Fruit fly (Drosophila melanogaster) whole organism, embryonic: Measurements from ENCODE around the gene Moe.

ENCODE experiments used
- BtbVII ChIP-seq: fragments of 200-800 bp; sonication (Bioruptor generic); optimal IDR thresholded peaks from 3 replicates; lab custom pipeline; 2017; ENCODE audit warnings: missing biosample characterization, mild to moderate bottlenecking, missing genetic modification characterization
- CG10267 ChIP-seq: fragments of 200-800 bp; sonication (Bioruptor generic); optimal IDR thresholded peaks from 2 replicates; lab custom pipeline; 2018; ENCODE audit warnings: missing biosample characterization, mild to moderate bottlenecking, missing genetic modification characterization, moderate library complexity
- CG10431 ChIP-seq: fragments of 200-800 bp; sonication (Bioruptor generic); optimal IDR thresholded peaks from 3 replicates; lab custom pipeline; 2018; ENCODE audit warnings: missing biosample characterization, mild to moderate bottlenecking, missing genetic modification characterization
- CG12104 ChIP-seq: fragments of 200-800 bp; sonication (Bioruptor generic); optimal IDR thresholded peaks from 3 replicates; lab custom pipeline; 2016; ENCODE audit warnings: missing biosample characterization, missing genetic modification characterization
- CG13894 ChIP-seq: fragments of 200-800 bp; sonication (Bioruptor generic); optimal IDR thresholded peaks from 3 replicates; lab custom pipeline; 2018; ENCODE audit warnings: missing biosample characterization, mild to moderate bottlenecking, missing genetic modification characterization, moderate library complexity
- CG14441 ChIP-seq: fragments of 200-800 bp; sonication (Bioruptor generic); IDR thresholded peaks from 2 replicates; pipeline ENCODE4 v1.3.6; 2022; ENCODE audit warnings: missing biosample characterization, missing genetic modification characterization
- CG1647 ChIP-seq: fragments of 200-800 bp; sonication (Bioruptor generic); optimal IDR thresholded peaks from 3 replicates; lab custom pipeline; 2016; ENCODE audit warnings: missing biosample characterization, missing genetic modification characterization
- CG17802 ChIP-seq: fragments of 200-800 bp; sonication (Bioruptor generic); optimal IDR thresholded peaks from 2 replicates; lab custom pipeline; 2018; ENCODE audit warnings: missing biosample characterization, mild to moderate bottlenecking, missing genetic modification characterization, moderate library complexity
- CG17829 ChIP-seq: fragments of 200-800 bp; optimal IDR thresholded peaks from 2 replicates; lab custom pipeline; 2019; ENCODE audit warnings: missing biosample characterization, mild to moderate bottlenecking, missing genetic modification characterization, moderate library complexity
- CG1792 ChIP-seq: fragments of 200-800 bp; sonication (Bioruptor generic); optimal IDR thresholded peaks from 2 replicates; lab custom pipeline; 2016; ENCODE audit warnings: missing biosample characterization, missing genetic modification characterization
- CG18764 ChIP-seq: fragments of 200-800 bp; sonication (Bioruptor generic); optimal IDR thresholded peaks from 3 replicates; lab custom pipeline; 2016; ENCODE audit warnings: missing biosample characterization, missing genetic modification characterization
- CG2712 ChIP-seq: fragments of 200-800 bp; optimal IDR thresholded peaks from 3 replicates; lab custom pipeline; 2019; ENCODE audit warnings: missing biosample characterization, mild to moderate bottlenecking, missing genetic modification characterization, moderate library complexity
- CG30431 ChIP-seq: fragments of 200-800 bp; sonication (Bioruptor generic); optimal IDR thresholded peaks from 2 replicates; lab custom pipeline; 2017; ENCODE audit warnings: missing biosample characterization, missing genetic modification characterization
- CG32772 ChIP-seq: fragments of 200-800 bp; sonication (Bioruptor generic); IDR thresholded peaks from 2 replicates; pipeline ENCODE4 v1.3.6; 2022; ENCODE audit warnings: missing biosample characterization, missing genetic modification characterization
- CG3847 ChIP-seq: fragments of 200-800 bp; sonication (Bioruptor generic); IDR thresholded peaks from 2 replicates; pipeline ENCODE4 v1.3.6; 2022; ENCODE audit warnings: missing biosample characterization, missing genetic modification characterization
- CG42726 ChIP-seq: fragments of 200-800 bp; sonication (Bioruptor generic); IDR thresholded peaks from 2 replicates; pipeline ENCODE4 v1.3.6; 2022; ENCODE audit warnings: missing biosample characterization, missing genetic modification characterization; ENCODE audit not compliant: partially characterized antibody
- CG4854 ChIP-seq: fragments of 200-800 bp; sonication (Bioruptor generic); optimal IDR thresholded peaks from 2 replicates; lab custom pipeline; 2016; ENCODE audit warnings: missing biosample characterization, missing genetic modification characterization, inconsistent platforms
- CG6791 ChIP-seq: fragments of 200-800 bp; sonication (Bioruptor generic); IDR thresholded peaks from 3 replicates; pipeline ENCODE4 v1.3.6; 2022; ENCODE audit warnings: missing biosample characterization, missing genetic modification characterization; ENCODE audit not compliant: partially characterized antibody
- CG9727 ChIP-seq: fragments of 200-800 bp; sonication (Bioruptor generic); optimal IDR thresholded peaks from 3 replicates; lab custom pipeline; 2017; ENCODE audit warnings: missing biosample characterization, mild to moderate bottlenecking, missing genetic modification characterization
- CHES-1-like ChIP-seq: fragments of 200-800 bp; sonication (Bioruptor generic); optimal IDR thresholded peaks from 2 replicates; lab custom pipeline; 2016; ENCODE audit warnings: missing biosample characterization, missing genetic modification characterization
- CTCF ChIP-seq: fragments of 200-800 bp; sonication (Bioruptor generic); optimal IDR thresholded peaks from 2 replicates; lab custom pipeline; 2017; ENCODE audit warnings: missing biosample characterization, mild to moderate bottlenecking, missing genetic modification characterization, moderate library complexity
- Chrac-16 ChIP-seq: fragments of 200-800 bp; sonication (Bioruptor generic); optimal IDR thresholded peaks from 3 replicates; lab custom pipeline; 2016; ENCODE audit warnings: missing biosample characterization, missing genetic modification characterization
- CoRest ChIP-seq: fragments of 200-800 bp; sonication (Bioruptor generic); optimal IDR thresholded peaks from 3 replicates; lab custom pipeline; 2018; ENCODE audit warnings: missing biosample characterization, mild to moderate bottlenecking, missing genetic modification characterization, moderate library complexity
- D19A ChIP-seq: fragments of 200-800 bp; optimal IDR thresholded peaks from 3 replicates; lab custom pipeline; 2019; ENCODE audit warnings: missing biosample characterization, mild to moderate bottlenecking, missing genetic modification characterization, moderate library complexity
- Dbx ChIP-seq: fragments of 200-800 bp; sonication (Bioruptor generic); IDR thresholded peaks from 3 replicates; pipeline ENCODE4 v1.3.6; 2022; ENCODE audit warnings: missing biosample characterization, missing genetic modification characterization
- Dp ChIP-seq: fragments of 200-800 bp; sonication (Bioruptor generic); optimal IDR thresholded peaks from 2 replicates; lab custom pipeline; 2018; ENCODE audit warnings: missing biosample characterization, mild to moderate bottlenecking, missing genetic modification characterization, moderate library complexity
- E2f2 ChIP-seq: fragments of 200-800 bp; sonication (Bioruptor generic); IDR thresholded peaks from 2 replicates; pipeline ENCODE4 v1.3.6; 2022; ENCODE audit warnings: missing biosample characterization, missing genetic modification characterization
- Mrtf ChIP-seq: fragments of 200-800 bp; sonication (Bioruptor generic); IDR thresholded peaks from 3 replicates; pipeline ENCODE4 v1.3.6; 2022; ENCODE audit warnings: missing biosample characterization, missing genetic modification characterization
- NC2β ChIP-seq: fragments of 200-800 bp; sonication (Bioruptor generic); optimal IDR thresholded peaks from 2 replicates; lab custom pipeline; 2016; ENCODE audit warnings: missing biosample characterization, missing genetic modification characterization
- NK7.1 ChIP-seq: fragments of 200-800 bp; sonication (Bioruptor generic); optimal IDR thresholded peaks from 3 replicates; lab custom pipeline; 2016; ENCODE audit warnings: missing biosample characterization, missing genetic modification characterization
- Opbp ChIP-seq: fragments of 200-800 bp; sonication (Bioruptor generic); IDR thresholded peaks from 3 replicates; pipeline ENCODE4 v1.3.6; 2022; ENCODE audit warnings: missing biosample characterization, missing genetic modification characterization; ENCODE audit not compliant: partially characterized antibody
- Optix ChIP-seq: fragments of 200-800 bp; sonication (Bioruptor generic); IDR thresholded peaks from 3 replicates; pipeline ENCODE4 v1.3.6; 2022; ENCODE audit warnings: missing biosample characterization, missing genetic modification characterization
- Pdp1 ChIP-seq, 2 experiments: fragments of 200-800 bp; sonication (Bioruptor generic); optimal IDR thresholded peaks; 3 replicates each; lab custom pipeline; 2016; ENCODE audit warnings: missing biosample characterization in 2 of 2, missing genetic modification characterization in 2 of 2, mild to moderate bottlenecking in 1 of 2, moderate library complexity in 1 of 2
- Sox100B ChIP-seq: fragments of 200-800 bp; sonication (Bioruptor generic); optimal IDR thresholded peaks from 3 replicates; lab custom pipeline; 2018; ENCODE audit warnings: missing biosample characterization, mild to moderate bottlenecking, missing genetic modification characterization
- Sry-δ ChIP-seq: fragments of 200-800 bp; sonication (Bioruptor generic); optimal IDR thresholded peaks from 2 replicates; lab custom pipeline; 2016; ENCODE audit warnings: missing biosample characterization, missing genetic modification characterization
- TFAM ChIP-seq: fragments of 200-800 bp; sonication (Bioruptor generic); optimal IDR thresholded peaks from 2 replicates; lab custom pipeline; 2017; ENCODE audit warnings: missing biosample characterization, missing genetic modification characterization, inconsistent platforms
- Trl ChIP-seq, 3 experiments: fragments of >200 bp in 2 of 3; fragments of 200-800 bp in 1 of 3; sonication (Bioruptor generic) in 1 of 3; optimal IDR thresholded peaks; 2 replicates in 1 of 3; 3 replicates in 2 of 3; lab custom pipeline; 2016 to 2017; ENCODE audit warnings: missing biosample characterization in 1 of 3, missing genetic modification characterization in 1 of 3
- chif ChIP-seq, 2 experiments: fragments of 200-800 bp; sonication (Bioruptor generic); optimal IDR thresholded peaks; 3 replicates each; lab custom pipeline; 2016; ENCODE audit warnings: missing biosample characterization in 2 of 2, missing genetic modification characterization in 2 of 2
- crp ChIP-seq, 2 experiments: fragments of 200-800 bp; sonication (Bioruptor generic); optimal IDR thresholded peaks; 2 replicates in 1 of 2; 3 replicates in 1 of 2; lab custom pipeline; 2017; ENCODE audit warnings: missing biosample characterization in 2 of 2, missing genetic modification characterization in 2 of 2, mild to moderate bottlenecking in 1 of 2, moderate library complexity in 1 of 2
- dpn ChIP-seq, 2 experiments: fragments of 200-800 bp; sonication (Bioruptor generic); optimal IDR thresholded peaks; 3 replicates each; lab custom pipeline; 2016; ENCODE audit warnings: missing biosample characterization in 2 of 2, missing genetic modification characterization in 2 of 2
- esg ChIP-seq: fragments of 200-800 bp; sonication (Bioruptor generic); conservative IDR thresholded peaks from 2 replicates; pipeline ENCODE4 v1.3.6; 2022; ENCODE audit warnings: missing biosample characterization, missing genetic modification characterization
- fd3F ChIP-seq: fragments of 200-800 bp; sonication (Bioruptor generic); optimal IDR thresholded peaks from 2 replicates; lab custom pipeline; 2018; ENCODE audit warnings: missing biosample characterization, mild to moderate bottlenecking, missing genetic modification characterization, moderate library complexity
- hb ChIP-seq: fragments of 200-800 bp; sonication (Bioruptor generic); IDR thresholded peaks from 3 replicates; pipeline ENCODE4 v1.3.6; 2022; ENCODE audit warnings: missing biosample characterization, missing genetic modification characterization; ENCODE audit not compliant: partially characterized antibody
- maf-S ChIP-seq: fragments of 200-800 bp; sonication (Bioruptor generic); optimal IDR thresholded peaks from 2 replicates; lab custom pipeline; 2016; ENCODE audit warnings: missing biosample characterization, missing genetic modification characterization
- mld ChIP-seq: fragments of 200-800 bp; sonication (Bioruptor generic); IDR thresholded peaks from 3 replicates; pipeline ENCODE4 v1.3.6; 2022; ENCODE audit warnings: missing biosample characterization, missing genetic modification characterization; ENCODE audit not compliant: partially characterized antibody
- run ChIP-seq: fragments of 200-800 bp; sonication (Bioruptor generic); optimal IDR thresholded peaks from 3 replicates; lab custom pipeline; 2018; ENCODE audit warnings: missing biosample characterization, mild to moderate bottlenecking, missing genetic modification characterization
- slp2 ChIP-seq: fragments of 200-800 bp; sonication (Bioruptor generic); optimal IDR thresholded peaks from 2 replicates; lab custom pipeline; 2016; ENCODE audit warnings: missing biosample characterization, missing genetic modification characterization
- stwl ChIP-seq: fragments of 200-800 bp; sonication (Bioruptor generic); optimal IDR thresholded peaks from 3 replicates; lab custom pipeline; 2018; ENCODE audit warnings: missing biosample characterization, mild to moderate bottlenecking, missing genetic modification characterization, moderate library complexity
- toy ChIP-seq: fragments of 200-800 bp; sonication (Bioruptor generic); IDR thresholded peaks from 2 replicates; pipeline ENCODE4 v1.3.6; 2022; ENCODE audit warnings: missing biosample characterization, missing genetic modification characterization

The Moe gene

dm6 chrX:8897859-8898427, at the start of gene Moe (continued):
- TF ChIP-seq toy (GFP tag; lab: Robert Waterston, UW): no peak
- peak; percentile 30 for TF ChIP-seq Chrac-16 (GFP tag; lab: Kevin White, UChicago)
- peak; percentile 26 for TF ChIP-seq NC2β (GFP tag; lab: Kevin White, UChicago)
- peak; percentile 66 for TF ChIP-seq CHES-1-like
- TF ChIP-seq E2f2 (GFP tag; lab: Robert Waterston, UW): peak; percentile 85
- TF ChIP-seq CG3847 (GFP tag; lab: Robert Waterston, UW): peak; percentile 78
- TF ChIP-seq Mrtf (GFP tag; lab: Robert Waterston, UW): peak; percentile 4; the same call in 1 of the 3 replicates
- TF ChIP-seq Optix (GFP tag; lab: Robert Waterston, UW): no peak
- no peak for TF ChIP-seq BtbVII (GFP tag; lab: Kevin White, UChicago)
- peak; percentile 86 for TF ChIP-seq Opbp (GFP tag; lab: Robert Waterston, UW)
- peak; percentile 55 for TF ChIP-seq CG1792 (GFP tag; lab: Kevin White, UChicago)
- TF ChIP-seq mld (GFP tag; lab: Robert Waterston, UW): peak; percentile 25; the same call in 1 of the 3 replicates
- TF ChIP-seq run (tag; lab: Kevin White, UChicago): no peak
- TF ChIP-seq TFAM (GFP tag; lab: Kevin White, UChicago): no peak
- peak; percentile 84 for TF ChIP-seq Dp
- peak; percentile 1 for TF ChIP-seq CG12104
- TF ChIP-seq NK7.1 (GFP tag; lab: Kevin White, UChicago): peak; percentile 9
- peak in 1 of 2 experiments; percentile 75 for TF ChIP-seq crp (GFP tag; optimal IDR thresholded peaks at IDR 0.05; lab: Kevin White, UChicago)
- TF ChIP-seq CG14441 (GFP tag; lab: Robert Waterston, UW): peak; percentile 30; the same call in 1 of the 2 replicates
- TF ChIP-seq CTCF: no peak
- TF ChIP-seq esg (GFP tag; lab: Robert Waterston, UW): no peak
- TF ChIP-seq fd3F: no peak
- peak; percentile 60 to 71 for TF ChIP-seq Pdp1 (GFP tag; optimal IDR thresholded peaks at IDR 0.05; lab: Kevin White, UChicago)
- peak; percentile 17 to 44 for TF ChIP-seq chif (GFP tag; optimal IDR thresholded peaks at IDR 0.05; lab: Kevin White, UChicago)
- TF ChIP-seq CG1647: peak; percentile 42
- TF ChIP-seq CG42726 (GFP tag; lab: Robert Waterston, UW): peak; percentile 89
- peak; percentile 70; the same call in 2 of the 3 replicates for TF ChIP-seq Dbx
- TF ChIP-seq slp2 (GFP tag; lab: Kevin White, UChicago): peak; percentile 31
- TF ChIP-seq CG17829 (tag; lab: Kevin White, UChicago): peak; percentile 37
- TF ChIP-seq D19A (tag; lab: Kevin White, UChicago): no peak
- TF ChIP-seq CG13894 (tag; lab: Kevin White, UChicago): peak; percentile 24
- TF ChIP-seq CG2712 (tag; lab: Kevin White, UChicago): peak; percentile 51
- peak; percentile 66 to 72 for TF ChIP-seq dpn (GFP tag; optimal IDR thresholded peaks at IDR 0.05; lab: Kevin White, UChicago)
- 0 out of 3 replicates have a peak, but pooled peaks have one; percentile 41 for TF ChIP-seq hb
- peak; percentile 64 for TF ChIP-seq maf-S (GFP tag; lab: Kevin White, UChicago)
- peak; percentile 94 for TF ChIP-seq Sry-δ
- TF ChIP-seq Trl (optimal IDR thresholded peaks at IDR 0.05; lab: Kevin White, UChicago): peak in 1 of 2 experiments; percentile 46
- peak; percentile 76 for TF ChIP-seq Trl (GFP tag; optimal IDR thresholded peaks at IDR 0.05; lab: Kevin White, UChicago)
- TF ChIP-seq CG17802 (tag; lab: Kevin White, UChicago): no peak
- TF ChIP-seq CG10431 (GFP tag; lab: Kevin White, UChicago): no peak
- peak; percentile 12 for TF ChIP-seq CG4854 (GFP tag; lab: Kevin White, UChicago)
- peak; percentile 52 for TF ChIP-seq CG32772 (GFP tag; lab: Robert Waterston, UW)
- peak; percentile 38 for TF ChIP-seq CG10267
- TF ChIP-seq Sox100B (GFP tag; lab: Kevin White, UChicago): no peak
- peak; percentile 59 for TF ChIP-seq CoRest (tag; lab: Kevin White, UChicago)
- TF ChIP-seq CG18764 (GFP tag; lab: Kevin White, UChicago): peak; percentile 11
- TF ChIP-seq CG30431 (GFP tag; lab: Kevin White, UChicago): no peak
- TF ChIP-seq CG9727 (GFP tag; lab: Kevin White, UChicago): peak; percentile 13
- peak; percentile 62 for TF ChIP-seq stwl (tag; lab: Kevin White, UChicago)
- peak; percentile 75 for TF ChIP-seq CG6791
